Worm (Caenorhabditis elegans): ENCODE results near the gene C16D9.3.

DNA sequence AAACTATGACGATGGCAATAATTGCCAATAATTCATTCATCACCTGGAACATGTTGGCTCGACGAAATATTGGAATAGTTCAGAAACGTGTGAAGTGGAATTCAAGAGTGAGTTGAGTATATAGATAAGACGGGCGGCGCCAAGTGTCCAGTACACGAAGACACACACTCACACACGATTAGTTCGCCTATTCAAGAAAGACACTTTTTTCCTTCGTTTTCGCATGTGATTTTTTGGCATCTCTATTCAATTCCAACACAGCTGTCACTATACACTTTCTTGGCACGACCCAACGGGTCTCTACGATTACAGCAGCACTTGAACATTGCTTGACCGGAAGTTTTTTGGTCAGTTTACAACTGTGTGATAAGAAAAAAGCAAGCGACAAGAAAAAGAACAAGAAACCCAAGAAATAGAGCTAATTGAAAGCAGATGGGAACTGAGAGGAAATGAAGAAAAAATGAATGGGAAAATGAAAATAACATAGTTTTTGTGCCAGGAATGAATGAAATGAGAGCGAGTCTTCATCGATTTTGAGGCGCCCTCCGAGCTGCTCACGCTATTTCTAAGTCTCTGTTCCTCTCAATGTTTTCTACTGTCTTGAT, 22.1 kb downstream of the C16D9.3 start, which contains the start of gene K07C11.8:
- TF ChIP-seq cog-1 (tag; optimal IDR thresholded peaks at IDR 0.05) = no peak
- TF ChIP-seq flt-1 (GFP tag; IDR thresholded peaks at IDR 0.05) = no peak
- TF ChIP-seq ztf-29 (GFP tag; IDR thresholded peaks at IDR 0.05) = no peak
- no peak for TF ChIP-seq tab-1 (GFP tag; IDR thresholded peaks at IDR 0.05)
- TF ChIP-seq T22C8.4 (GFP tag; IDR thresholded peaks at IDR 0.05) = no peak
- no peak for TF ChIP-seq ref-1 (GFP tag; conservative IDR thresholded peaks at IDR 0.05)
